Worm (Caenorhabditis elegans): Measurements from ENCODE around the gene ugt-49.

DNA sequence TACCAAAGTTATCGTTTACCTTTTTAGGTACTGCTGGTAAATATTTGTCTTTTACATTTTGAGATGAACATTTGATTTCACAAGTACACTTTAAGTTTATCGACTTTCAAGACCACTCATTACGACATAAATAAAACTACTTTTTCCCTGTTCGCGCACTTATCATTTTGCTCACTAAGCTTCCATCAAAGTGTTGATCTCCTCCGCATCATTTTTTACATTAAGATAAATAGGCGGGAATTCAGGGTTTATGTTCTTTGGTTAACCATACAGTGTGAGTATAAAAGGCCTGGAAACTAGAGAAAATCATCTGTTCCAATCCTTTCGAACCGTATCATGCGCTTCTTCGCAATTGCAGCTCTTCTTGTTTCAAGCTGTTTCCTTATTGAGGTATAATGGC, 10.0 kb downstream of the ugt-49 start, which contains the start of gene pqn-2:
- TF ChIP-seq ztf-23 (GFP tag; IDR thresholded peaks at IDR 0.05), result no peak
- TF ChIP-seq klf-2 (GFP tag; conservative IDR thresholded peaks at IDR 0.05), result no peak
- no peak for TF ChIP-seq ref-1 (GFP tag; conservative IDR thresholded peaks at IDR 0.05)
- no peak for TF ChIP-seq tab-1 (GFP tag; IDR thresholded peaks at IDR 0.05)
- no peak for TF ChIP-seq med-1 (GFP tag; optimal IDR thresholded peaks at IDR 0.05; ENCODE audit: insufficient read depth)
- TF ChIP-seq cog-1 (tag; optimal IDR thresholded peaks at IDR 0.05), result no peak
- no peak for TF ChIP-seq ztf-29 (GFP tag; IDR thresholded peaks at IDR 0.05)
- TF ChIP-seq flt-1 (GFP tag; IDR thresholded peaks at IDR 0.05), result no peak

All from whole organism, midembryonic.